Fruit fly (Drosophila melanogaster): ENCODE results near the gene CG10347.

DNA sequence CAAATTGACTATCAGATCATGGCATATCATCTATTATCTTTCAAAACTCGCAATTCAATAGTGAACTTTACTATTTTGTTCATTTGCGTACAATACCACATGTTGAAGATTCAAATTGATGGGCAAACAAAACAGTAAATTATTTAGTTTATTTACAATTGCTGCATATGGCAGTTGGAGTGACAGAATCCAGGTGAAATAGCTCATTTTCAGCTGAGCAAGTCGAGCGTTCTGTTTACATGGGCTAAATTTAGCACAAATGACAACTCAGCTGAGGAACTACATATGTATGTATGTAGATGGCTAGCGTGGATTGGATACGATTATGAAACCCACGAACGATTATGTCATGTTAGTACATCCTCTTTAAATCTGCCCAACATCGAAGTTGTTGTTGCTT is 41.9 kb downstream of the CG10347 start:
- TF ChIP-seq CG15710 (tag; optimal IDR thresholded peaks at IDR 0.05) = no peak
- no peak for TF ChIP-seq fd96Ca (GFP tag; IDR thresholded peaks at IDR 0.05)
- TF ChIP-seq gl (tag; optimal IDR thresholded peaks at IDR 0.05) = no peak
- no peak for TF ChIP-seq EcR (GFP tag; optimal IDR thresholded peaks at IDR 0.05)
- no peak for TF ChIP-seq CG10348 (GFP tag; IDR thresholded peaks at IDR 0.05)
- no peak for TF ChIP-seq CG13204 (GFP tag; optimal IDR thresholded peaks at IDR 0.05)
- TF ChIP-seq D1 (tag; optimal IDR thresholded peaks at IDR 0.05) = no peak
- no peak for TF ChIP-seq Pif1A (GFP tag; optimal IDR thresholded peaks at IDR 0.05)
- TF ChIP-seq CG34367 (tag; optimal IDR thresholded peaks at IDR 0.05) = no peak
- no peak for TF ChIP-seq CG14655 (GFP tag; optimal IDR thresholded peaks at IDR 0.05)
- no peak for TF ChIP-seq CG12605 (GFP tag; IDR thresholded peaks at IDR 0.05)
- TF ChIP-seq rn (GFP tag; IDR thresholded peaks at IDR 0.05) = no peak
